Fruit fly (Drosophila melanogaster) whole organism, embryonic: Measurements from ENCODE around the gene Dus1.
A peak's percentile ranks its signal among the peaks of the same experiment; 100 is the strongest.

Experiments used
- Antp ChIP-seq: fragments of 200-800 bp; sonication (Bioruptor generic); optimal IDR thresholded peaks from 3 replicates; lab custom pipeline; 2016; ENCODE audit warnings: missing biosample characterization, missing genetic modification characterization
- B-H1 ChIP-seq: fragments of 200-800 bp; sonication (Bioruptor generic); IDR thresholded peaks from 3 replicates; pipeline ENCODE4 v1.3.6; 2022; ENCODE audit warnings: missing biosample characterization, missing genetic modification characterization
- CG10959 ChIP-seq: fragments of 200-800 bp; sonication (Bioruptor generic); IDR thresholded peaks from 2 replicates; pipeline ENCODE4 v1.3.6; 2022; ENCODE audit warnings: missing biosample characterization, missing genetic modification characterization
- CG11456 ChIP-seq: fragments of 200-800 bp; sonication (Bioruptor generic); IDR thresholded peaks from 3 replicates; pipeline ENCODE4 v1.3.6; 2022; ENCODE audit warnings: missing biosample characterization, missing genetic modification characterization
- CG11560 ChIP-seq: fragments of 200-800 bp; sonication (Bioruptor generic); IDR thresholded peaks from 3 replicates; pipeline ENCODE4 v1.3.6; 2022; ENCODE audit warnings: missing biosample characterization, missing genetic modification characterization
- CG12659 ChIP-seq: fragments of 200-800 bp; sonication (Bioruptor generic); optimal IDR thresholded peaks from 3 replicates; lab custom pipeline; 2017; ENCODE audit warnings: mild to moderate bottlenecking, missing biosample characterization, missing genetic modification reagents, missing genetic modification characterization
- CG15696 ChIP-seq: fragments of 200-800 bp; sonication (Bioruptor generic); optimal IDR thresholded peaks from 2 replicates; lab custom pipeline; 2019; ENCODE audit warnings: missing biosample characterization, mild to moderate bottlenecking, missing genetic modification characterization, moderate library complexity
- CG16779 ChIP-seq: fragments of 200-800 bp; sonication (Bioruptor generic); IDR thresholded peaks from 2 replicates; pipeline ENCODE4 v1.3.6; 2022; ENCODE audit warnings: missing biosample characterization, missing genetic modification characterization
- CG17568 ChIP-seq: fragments of 200-800 bp; sonication (Bioruptor generic); optimal IDR thresholded peaks from 2 replicates; lab custom pipeline; 2018; ENCODE audit warnings: missing biosample characterization, mild to moderate bottlenecking, missing genetic modification characterization, moderate library complexity
- CG2875 ChIP-seq: fragments of 200-800 bp; sonication (Bioruptor generic); optimal IDR thresholded peaks from 2 replicates; lab custom pipeline; 2017; ENCODE audit warnings: missing biosample characterization, mild to moderate bottlenecking, missing genetic modification characterization, missing genetic modification reagents
- CG3838 ChIP-seq: fragments of 200-800 bp; sonication (Bioruptor generic); optimal IDR thresholded peaks from 3 replicates; lab custom pipeline; 2016; ENCODE audit warnings: missing biosample characterization, missing genetic modification characterization
- CG4404 ChIP-seq: fragments of 200-800 bp; sonication (Bioruptor generic); IDR thresholded peaks from 2 replicates; pipeline ENCODE4 v1.3.6; 2022; ENCODE audit warnings: missing biosample characterization, missing genetic modification characterization
- CG6689 ChIP-seq: fragments of 200-800 bp; sonication (Bioruptor generic); IDR thresholded peaks from 2 replicates; pipeline ENCODE4 v1.3.6; 2022; ENCODE audit warnings: missing biosample characterization, missing genetic modification characterization
- CG7745 ChIP-seq: fragments of 200-800 bp; sonication (Bioruptor generic); optimal IDR thresholded peaks from 2 replicates; lab custom pipeline; 2018; ENCODE audit warnings: missing biosample characterization, mild to moderate bottlenecking, missing genetic modification characterization, moderate library complexity
- CG7839 ChIP-seq: fragments of 200-800 bp; sonication (Bioruptor generic); optimal IDR thresholded peaks from 3 replicates; lab custom pipeline; 2018; ENCODE audit warnings: missing biosample characterization, mild to moderate bottlenecking, missing genetic modification characterization, moderate library complexity
- CG8944 ChIP-seq: fragments of 200-800 bp; sonication (Bioruptor generic); optimal IDR thresholded peaks from 3 replicates; lab custom pipeline; 2016; ENCODE audit warnings: missing biosample characterization, missing genetic modification characterization
- Chrac-16 ChIP-seq: fragments of 200-800 bp; sonication (Bioruptor generic); optimal IDR thresholded peaks from 3 replicates; lab custom pipeline; 2016; ENCODE audit warnings: missing biosample characterization, missing genetic modification characterization
- Dek ChIP-seq: fragments of 200-800 bp; sonication (Bioruptor generic); optimal IDR thresholded peaks from 3 replicates; lab custom pipeline; 2019; ENCODE audit warnings: missing biosample characterization, mild to moderate bottlenecking, missing genetic modification characterization, moderate library complexity
- Dll ChIP-seq: fragments of 200-800 bp; sonication (Bioruptor generic); IDR thresholded peaks from 4 replicates; pipeline ENCODE4 v1.3.6; 2022; ENCODE audit warnings: missing biosample characterization, missing genetic modification characterization; ENCODE audit not compliant: partially characterized antibody
- HLH3B ChIP-seq: fragments of 200-800 bp; sonication (Bioruptor generic); IDR thresholded peaks from 2 replicates; pipeline ENCODE4 v1.3.6; 2022; ENCODE audit warnings: missing biosample characterization, missing genetic modification characterization
- HLHmδ ChIP-seq: fragments of 200-800 bp; sonication (Bioruptor generic); optimal IDR thresholded peaks from 2 replicates; lab custom pipeline; 2018; ENCODE audit warnings: missing biosample characterization, mild to moderate bottlenecking, missing genetic modification characterization, moderate library complexity
- Hmr ChIP-seq: fragments of 200-800 bp; sonication (Bioruptor generic); optimal IDR thresholded peaks from 3 replicates; lab custom pipeline; 2017; ENCODE audit warnings: mild to moderate bottlenecking, missing biosample characterization, missing genetic modification reagents, missing genetic modification characterization
- Hr3 ChIP-seq: fragments of 200-800 bp; sonication (Bioruptor generic); optimal IDR thresholded peaks from 3 replicates; lab custom pipeline; 2016; ENCODE audit warnings: missing biosample characterization, missing genetic modification characterization
- Hr39 ChIP-seq: fragments of >200 bp; optimal IDR thresholded peaks from 2 replicates; lab custom pipeline; 2017
- NC2β ChIP-seq: fragments of 200-800 bp; sonication (Bioruptor generic); optimal IDR thresholded peaks from 2 replicates; lab custom pipeline; 2016; ENCODE audit warnings: missing biosample characterization, missing genetic modification characterization
- NK7.1 ChIP-seq: fragments of 200-800 bp; sonication (Bioruptor generic); optimal IDR thresholded peaks from 3 replicates; lab custom pipeline; 2016; ENCODE audit warnings: missing biosample characterization, missing genetic modification characterization
- Neu2 ChIP-seq: fragments of 200-800 bp; sonication (Bioruptor generic); optimal IDR thresholded peaks from 3 replicates; lab custom pipeline; 2016; ENCODE audit warnings: missing biosample characterization, missing genetic modification characterization, borderline replicate concordance
- Ravus ChIP-seq: fragments of 200-800 bp; sonication (Bioruptor generic); IDR thresholded peaks from 2 replicates; pipeline ENCODE4 v1.3.6; 2022; ENCODE audit warnings: missing biosample characterization, missing genetic modification characterization
- Trl ChIP-seq, 3 experiments: fragments of >200 bp in 2 of 3; fragments of 200-800 bp in 1 of 3; sonication (Bioruptor generic) in 1 of 3; optimal IDR thresholded peaks; 2 replicates in 1 of 3; 3 replicates in 2 of 3; lab custom pipeline; 2016 to 2017; ENCODE audit warnings: missing biosample characterization in 1 of 3, missing genetic modification characterization in 1 of 3
- bowl ChIP-seq: fragments of 200-800 bp; sonication (Bioruptor generic); IDR thresholded peaks from 2 replicates; pipeline ENCODE4 v1.3.6; 2022; ENCODE audit warnings: missing biosample characterization, missing genetic modification characterization
- chn ChIP-seq: fragments of 200-800 bp; sonication (Bioruptor generic); optimal IDR thresholded peaks from 2 replicates; lab custom pipeline; 2016; ENCODE audit warnings: missing biosample characterization, missing genetic modification characterization
- corto ChIP-seq: fragments of 200-800 bp; sonication (Bioruptor generic); optimal IDR thresholded peaks from 2 replicates; lab custom pipeline; 2016; ENCODE audit warnings: missing biosample characterization, mild to moderate bottlenecking, missing genetic modification characterization, moderate library complexity
- cwo ChIP-seq: fragments of 200-800 bp; sonication (Bioruptor generic); optimal IDR thresholded peaks from 3 replicates; lab custom pipeline; 2017; ENCODE audit warnings: missing biosample characterization, missing genetic modification characterization, mild to moderate bottlenecking, moderate library complexity, missing genetic modification reagents
- ewg ChIP-seq: fragments of 200-800 bp; sonication (Bioruptor generic); optimal IDR thresholded peaks from 3 replicates; lab custom pipeline; 2017; ENCODE audit warnings: mild to moderate bottlenecking, missing biosample characterization, missing genetic modification reagents, missing genetic modification characterization
- fd3F ChIP-seq: fragments of 200-800 bp; sonication (Bioruptor generic); optimal IDR thresholded peaks from 2 replicates; lab custom pipeline; 2018; ENCODE audit warnings: missing biosample characterization, mild to moderate bottlenecking, missing genetic modification characterization, moderate library complexity
- hbn ChIP-seq: fragments of 200-800 bp; sonication (Bioruptor generic); IDR thresholded peaks from 2 replicates; pipeline ENCODE4 v1.3.6; 2022; ENCODE audit warnings: missing biosample characterization, missing genetic modification characterization; ENCODE audit not compliant: partially characterized antibody
- jing ChIP-seq: fragments of 200-800 bp; sonication (Bioruptor generic); optimal IDR thresholded peaks from 2 replicates; lab custom pipeline; 2018; ENCODE audit warnings: missing biosample characterization, mild to moderate bottlenecking, missing genetic modification characterization
- lab ChIP-seq: fragments of 200-800 bp; sonication (Bioruptor generic); optimal IDR thresholded peaks from 3 replicates; lab custom pipeline; 2017; ENCODE audit warnings: missing biosample characterization, missing genetic modification characterization, mild to moderate bottlenecking, moderate library complexity, missing genetic modification reagents
- lmd ChIP-seq: fragments of 200-800 bp; sonication (Bioruptor generic); IDR thresholded peaks from 2 replicates; pipeline ENCODE4 v1.3.6; 2022; ENCODE audit warnings: missing biosample characterization, missing genetic modification characterization
- mld ChIP-seq: fragments of 200-800 bp; sonication (Bioruptor generic); IDR thresholded peaks from 3 replicates; pipeline ENCODE4 v1.3.6; 2022; ENCODE audit warnings: missing biosample characterization, missing genetic modification characterization; ENCODE audit not compliant: partially characterized antibody
- odd ChIP-seq: fragments of 200-800 bp; sonication (Bioruptor generic); optimal IDR thresholded peaks from 2 replicates; lab custom pipeline; 2017; ENCODE audit warnings: missing biosample characterization, mild to moderate bottlenecking, missing genetic modification characterization
- psq ChIP-seq: fragments of 200-800 bp; sonication (Bioruptor generic); optimal IDR thresholded peaks from 2 replicates; lab custom pipeline; 2017; ENCODE audit warnings: missing biosample characterization, missing genetic modification characterization
- ranshi ChIP-seq: fragments of 200-800 bp; sonication (Bioruptor generic); IDR thresholded peaks from 2 replicates; pipeline ENCODE4 v1.3.6; 2022; ENCODE audit warnings: missing biosample characterization, missing genetic modification characterization
- salm ChIP-seq: fragments of 200-800 bp; sonication (Bioruptor generic); optimal IDR thresholded peaks from 2 replicates; lab custom pipeline; 2018; ENCODE audit warnings: missing biosample characterization, mild to moderate bottlenecking, missing genetic modification characterization
- slou ChIP-seq: fragments of 200-800 bp; sonication (Bioruptor generic); optimal IDR thresholded peaks from 3 replicates; lab custom pipeline; 2016; ENCODE audit warnings: missing biosample characterization, missing genetic modification characterization
- slp2 ChIP-seq: fragments of 200-800 bp; sonication (Bioruptor generic); optimal IDR thresholded peaks from 2 replicates; lab custom pipeline; 2016; ENCODE audit warnings: missing biosample characterization, missing genetic modification characterization
- tx ChIP-seq: fragments of 200-800 bp; sonication (Bioruptor generic); optimal IDR thresholded peaks from 2 replicates; lab custom pipeline; 2016; ENCODE audit warnings: missing biosample characterization, missing genetic modification characterization
- unc-4 ChIP-seq: fragments of 200-800 bp; sonication (Bioruptor generic); IDR thresholded peaks from 2 replicates; pipeline ENCODE4 v1.3.6; 2022; ENCODE audit warnings: missing biosample characterization, missing genetic modification characterization; ENCODE audit not compliant: partially characterized antibody
- wor ChIP-seq: fragments of 200-800 bp; sonication (Bioruptor generic); IDR thresholded peaks from 2 replicates; pipeline ENCODE4 v1.3.6; 2022; ENCODE audit warnings: missing biosample characterization, missing genetic modification characterization
- zen ChIP-seq: fragments of 200-800 bp; sonication (Bioruptor generic); optimal IDR thresholded peaks from 3 replicates; lab custom pipeline; 2018; ENCODE audit warnings: missing biosample characterization, mild to moderate bottlenecking, missing genetic modification characterization, moderate library complexity

Gene Dus1

dm6 chr2L:286421-286820 is 14.9 kb upstream of the Dus1 start (continued):
- TF ChIP-seq NC2β (peak; percentile 43), fd3F (GFP tag; lab: Kevin White, UChicago) (peak; percentile 4), B-H1 (GFP tag; lab: Robert Waterston, UW) (peak; percentile 57; the same call in 2 of the 3 replicates), odd (GFP tag; lab: Kevin White, UChicago) (peak; percentile 21), corto (peak; percentile 79), lab (GFP tag; lab: Kevin White, UChicago) (peak; percentile 92), CG11456 (GFP tag; lab: Robert Waterston, UW) (peak; percentile 88), Hmr (GFP tag; lab: Kevin White, UChicago) (peak; percentile 85), salm (tag; lab: Kevin White, UChicago) (no peak), NK7.1 (no peak), Ravus (GFP tag; lab: Robert Waterston, UW) (no peak), CG4404 (GFP tag; lab: Robert Waterston, UW) (no peak), CG10959 (GFP tag; lab: Robert Waterston, UW) (0 out of 2 replicates have a peak, but pooled peaks have one; percentile 41), lmd (peak; percentile 77), CG17568 (GFP tag; lab: Kevin White, UChicago) (peak; percentile 37), Neu2 (GFP tag; lab: Kevin White, UChicago) (no peak), Hr39 (lab: Kevin White, UChicago) (no peak), HLH3B (peak; percentile 61), slou (GFP tag; lab: Kevin White, UChicago) (no peak), zen (tag; lab: Kevin White, UChicago) (no peak), psq (GFP tag; lab: Kevin White, UChicago) (no peak), wor (GFP tag; lab: Robert Waterston, UW) (no peak), Hr3 (GFP tag; lab: Kevin White, UChicago) (peak; percentile 26), unc-4 (no peak), CG11560 (tag; lab: Robert Waterston, UW) (no peak; the same call in 2 of the 3 replicates), CG12659 (GFP tag; lab: Kevin White, UChicago) (peak; percentile 29), Antp (GFP tag; lab: Kevin White, UChicago) (peak; percentile 86), Chrac-16 (GFP tag; lab: Kevin White, UChicago) (peak; percentile 58), Dll (no peak), CG7745 (tag; lab: Kevin White, UChicago) (no peak), jing (GFP tag; lab: Kevin White, UChicago) (no peak), slp2 (GFP tag; lab: Kevin White, UChicago) (peak; percentile 4), ewg (GFP tag; lab: Kevin White, UChicago) (no peak), bowl (GFP tag; lab: Robert Waterston, UW) (peak; percentile 63; the same call in 1 of the 2 replicates), HLHmδ (GFP tag; lab: Kevin White, UChicago) (peak; percentile 19), CG7839 (peak; percentile 73), CG2875 (GFP tag; lab: Kevin White, UChicago) (no peak), tx (GFP tag; lab: Kevin White, UChicago) (peak; percentile 70), cwo (peak; percentile 77), mld (GFP tag; lab: Robert Waterston, UW) (no peak), CG3838 (GFP tag; lab: Kevin White, UChicago) (no peak), CG8944 (GFP tag; lab: Kevin White, UChicago) (peak; percentile 54), hbn (GFP tag; lab: Robert Waterston, UW) (no peak), ranshi (GFP tag; lab: Robert Waterston, UW) (peak; percentile 80), chn (GFP tag; lab: Kevin White, UChicago) (peak; percentile 47), CG16779 (peak; percentile 55; the same call in 1 of the 2 replicates), Trl (optimal IDR thresholded peaks at IDR 0.05; lab: Kevin White, UChicago) (no peak), Trl (GFP tag; optimal IDR thresholded peaks at IDR 0.05; lab: Kevin White, UChicago) (peak; percentile 72), Dek (tag; lab: Kevin White, UChicago) (peak; percentile 63), CG6689 (GFP tag; lab: Robert Waterston, UW) (no peak), CG15696 (tag; lab: Kevin White, UChicago) (peak; percentile 15)
